Fruit fly (Drosophila melanogaster) whole organism, prepupa: Measurements from ENCODE around the gene CG7920.
A peak's percentile ranks its signal among the peaks of the same experiment; 100 is the strongest.

ENCODE experiments used
- Blimp-1 ChIP-seq: fragments of 200-800 bp; sonication (Bioruptor generic); optimal IDR thresholded peaks from 3 replicates; lab custom pipeline; 2017; ENCODE audit warnings: missing biosample characterization, missing genetic modification characterization, mild to moderate bottlenecking, moderate library complexity, missing genetic modification reagents
- CG10669 ChIP-seq: fragments of 200-800 bp; sonication (Bioruptor generic); optimal IDR thresholded peaks from 3 replicates; lab custom pipeline; 2018; ENCODE audit warnings: missing biosample characterization, mild to moderate bottlenecking, missing genetic modification characterization, moderate library complexity
- CG11294 ChIP-seq: fragments of 200-800 bp; sonication (Bioruptor generic); IDR thresholded peaks from 2 replicates; pipeline ENCODE4 v1.3.6; 2022; ENCODE audit warnings: missing biosample characterization, missing genetic modification characterization
- CG15336 ChIP-seq: fragments of 200-800 bp; sonication (Bioruptor generic); IDR thresholded peaks from 2 replicates; pipeline ENCODE4 v1.3.6; 2022; ENCODE audit warnings: missing biosample characterization, missing genetic modification characterization
- CG1621 ChIP-seq: fragments of 200-800 bp; sonication (Bioruptor generic); optimal IDR thresholded peaks from 3 replicates; lab custom pipeline; 2018; ENCODE audit warnings: missing biosample characterization, mild to moderate bottlenecking, missing genetic modification characterization
- CG16779 ChIP-seq: fragments of 200-800 bp; sonication (Bioruptor generic); optimal IDR thresholded peaks from 3 replicates; lab custom pipeline; 2017; ENCODE audit warnings: missing biosample characterization, mild to moderate bottlenecking, missing genetic modification characterization
- CG31627 ChIP-seq: fragments of 200-800 bp; sonication (Bioruptor generic); optimal IDR thresholded peaks from 3 replicates; lab custom pipeline; 2016; ENCODE audit warnings: missing biosample characterization, missing genetic modification characterization
- CG32006 ChIP-seq: fragments of 200-800 bp; sonication (Bioruptor generic); optimal IDR thresholded peaks from 3 replicates; lab custom pipeline; 2017; ENCODE audit warnings: missing biosample characterization, mild to moderate bottlenecking, missing genetic modification characterization
- CG34406 ChIP-seq: fragments of 200-800 bp; sonication (Bioruptor generic); optimal IDR thresholded peaks from 3 replicates; lab custom pipeline; 2016; ENCODE audit warnings: missing biosample characterization, missing genetic modification characterization
- CG4318 ChIP-seq: fragments of 200-800 bp; sonication (Bioruptor generic); optimal IDR thresholded peaks from 3 replicates; lab custom pipeline; 2017; ENCODE audit warnings: missing biosample characterization, mild to moderate bottlenecking, missing genetic modification characterization
- CG6163 ChIP-seq: fragments of 200-800 bp; sonication (Bioruptor generic); IDR thresholded peaks from 3 replicates; pipeline ENCODE4 v1.3.6; 2022; ENCODE audit warnings: missing biosample characterization, missing genetic modification characterization
- CG6792 ChIP-seq: fragments of 200-800 bp; sonication (Bioruptor generic); optimal IDR thresholded peaks from 3 replicates; lab custom pipeline; 2016; ENCODE audit warnings: missing biosample characterization, missing genetic modification characterization
- CG6808 ChIP-seq: fragments of 200-800 bp; sonication (Bioruptor generic); optimal IDR thresholded peaks from 3 replicates; lab custom pipeline; 2017; ENCODE audit warnings: missing biosample characterization, missing genetic modification characterization, mild to moderate bottlenecking, moderate library complexity, missing genetic modification reagents
- CG6854 ChIP-seq: fragments of 200-800 bp; sonication (Bioruptor generic); optimal IDR thresholded peaks from 2 replicates; lab custom pipeline; 2017; ENCODE audit warnings: missing biosample characterization, mild to moderate bottlenecking, missing genetic modification characterization
- CG7368 ChIP-seq: fragments of 200-800 bp; sonication (Bioruptor generic); optimal IDR thresholded peaks from 3 replicates; lab custom pipeline; 2016; ENCODE audit warnings: missing biosample characterization, missing genetic modification characterization
- CG8319 ChIP-seq: fragments of 200-800 bp; sonication (Bioruptor generic); optimal IDR thresholded peaks from 3 replicates; lab custom pipeline; 2016; ENCODE audit warnings: missing biosample characterization, missing genetic modification characterization
- CG8632 ChIP-seq: fragments of 200-800 bp; sonication (Bioruptor generic); optimal IDR thresholded peaks from 3 replicates; lab custom pipeline; 2016; ENCODE audit warnings: missing biosample characterization, missing genetic modification characterization
- Eip78C ChIP-seq: fragments of 200-800 bp; sonication (Bioruptor generic); peaks from one replicate; lab custom pipeline; 2016; ENCODE audit warnings: missing biosample characterization, missing genetic modification characterization
- Eip93F ChIP-seq: fragments of 200-800 bp; sonication (Bioruptor generic); optimal IDR thresholded peaks from 2 replicates; lab custom pipeline; 2016; ENCODE audit warnings: missing biosample characterization, mild to moderate bottlenecking, missing genetic modification characterization
- Ets21C ChIP-seq: fragments of 200-800 bp; sonication (Bioruptor generic); optimal IDR thresholded peaks from 3 replicates; lab custom pipeline; 2016; ENCODE audit warnings: missing biosample characterization, missing genetic modification characterization
- Ets96B ChIP-seq: fragments of 200-800 bp; optimal IDR thresholded peaks from 2 replicates; lab custom pipeline; 2019; ENCODE audit warnings: missing biosample characterization, mild to moderate bottlenecking, missing genetic modification characterization, moderate library complexity
- Gug ChIP-seq: fragments of 200-800 bp; sonication (Bioruptor generic); IDR thresholded peaks from 2 replicates; pipeline ENCODE4 v1.3.6; 2022; ENCODE audit warnings: missing biosample characterization, missing genetic modification characterization
- Hr38 ChIP-seq: sonication (Bioruptor generic); optimal IDR thresholded peaks from 2 replicates; lab custom pipeline; 2016; ENCODE audit warnings: missing biosample characterization, missing genetic modification characterization
- Hr39 ChIP-seq: fragments of 200-800 bp; sonication (Bioruptor generic); optimal IDR thresholded peaks from 2 replicates; lab custom pipeline; 2016; ENCODE audit warnings: missing biosample characterization, missing genetic modification characterization
- Lpt ChIP-seq: fragments of 200-800 bp; sonication (Bioruptor generic); optimal IDR thresholded peaks from 3 replicates; lab custom pipeline; 2016; ENCODE audit warnings: missing biosample characterization, missing genetic modification characterization
- Met ChIP-seq: fragments of 200-800 bp; sonication (Bioruptor generic); optimal IDR thresholded peaks from 3 replicates; lab custom pipeline; 2016; ENCODE audit warnings: missing biosample characterization, missing genetic modification characterization
- OdsH ChIP-seq: fragments of 200-800 bp; sonication (Bioruptor generic); optimal IDR thresholded peaks from 3 replicates; lab custom pipeline; 2016; ENCODE audit warnings: missing biosample characterization, missing genetic modification characterization
- Smox ChIP-seq: fragments of 200-800 bp; sonication (Bioruptor generic); optimal IDR thresholded peaks from 3 replicates; lab custom pipeline; 2016; ENCODE audit warnings: missing biosample characterization, missing genetic modification characterization
- Sox102F ChIP-seq: fragments of 200-800 bp; sonication (Bioruptor generic); optimal IDR thresholded peaks from 2 replicates; lab custom pipeline; 2016; ENCODE audit warnings: missing biosample characterization, mild to moderate bottlenecking, missing genetic modification characterization
- achi ChIP-seq: fragments of 200-800 bp; sonication (Bioruptor generic); optimal IDR thresholded peaks from 3 replicates; lab custom pipeline; 2016; ENCODE audit warnings: missing biosample characterization, missing genetic modification characterization
- acj6 ChIP-seq: fragments of 200-800 bp; sonication (Bioruptor generic); optimal IDR thresholded peaks from 3 replicates; lab custom pipeline; 2016; ENCODE audit warnings: missing biosample characterization, missing genetic modification characterization
- cyc ChIP-seq: fragments of 200-800 bp; sonication (Bioruptor generic); optimal IDR thresholded peaks from 3 replicates; lab custom pipeline; 2016; ENCODE audit warnings: missing biosample characterization, missing genetic modification characterization
- dac ChIP-seq: fragments of 200-800 bp; sonication (Bioruptor generic); optimal IDR thresholded peaks from 2 replicates; lab custom pipeline; 2017; ENCODE audit warnings: missing biosample characterization, mild to moderate bottlenecking, missing genetic modification characterization
- eg ChIP-seq: fragments of 200-800 bp; sonication (Bioruptor generic); IDR thresholded peaks from 3 replicates; pipeline ENCODE4 v1.3.6; 2022; ENCODE audit warnings: missing biosample characterization, missing genetic modification characterization
- esn ChIP-seq: fragments of 200-800 bp; sonication (Bioruptor generic); optimal IDR thresholded peaks from 2 replicates; lab custom pipeline; 2016; ENCODE audit warnings: missing biosample characterization, mild to moderate bottlenecking, missing genetic modification characterization, moderate library complexity
- fd59A ChIP-seq: fragments of 200-800 bp; sonication (Bioruptor generic); optimal IDR thresholded peaks from 2 replicates; lab custom pipeline; 2017; ENCODE audit warnings: missing biosample characterization, mild to moderate bottlenecking, missing genetic modification characterization, missing genetic modification reagents
- fd85E ChIP-seq: fragments of 200-800 bp; sonication (Bioruptor generic); optimal IDR thresholded peaks from 3 replicates; lab custom pipeline; 2016; ENCODE audit warnings: missing biosample characterization, missing genetic modification characterization
- fkh ChIP-seq: fragments of 200-800 bp; sonication (Bioruptor generic); optimal IDR thresholded peaks from 3 replicates; lab custom pipeline; 2017; ENCODE audit warnings: missing biosample characterization, mild to moderate bottlenecking, missing genetic modification characterization, moderate library complexity
- lz ChIP-seq: fragments of 200-800 bp; sonication (Bioruptor generic); optimal IDR thresholded peaks from 3 replicates; lab custom pipeline; 2016; ENCODE audit warnings: missing biosample characterization, missing genetic modification characterization
- net ChIP-seq: fragments of 200-800 bp; sonication (Bioruptor generic); optimal IDR thresholded peaks from 3 replicates; lab custom pipeline; 2016; ENCODE audit warnings: missing biosample characterization, missing genetic modification characterization
- pdm3 ChIP-seq: fragments of 200-800 bp; sonication (Bioruptor generic); optimal IDR thresholded peaks from 3 replicates; lab custom pipeline; 2016; ENCODE audit warnings: missing biosample characterization, missing genetic modification characterization
- spab ChIP-seq: fragments of 200-800 bp; sonication (Bioruptor generic); optimal IDR thresholded peaks from 2 replicates; lab custom pipeline; 2017; ENCODE audit warnings: missing biosample characterization, mild to moderate bottlenecking, missing genetic modification characterization, missing genetic modification reagents
- topi ChIP-seq: fragments of 200-800 bp; sonication (Bioruptor generic); optimal IDR thresholded peaks from 3 replicates; lab custom pipeline; 2016; ENCODE audit warnings: missing biosample characterization, missing genetic modification characterization
- vri ChIP-seq: fragments of 200-800 bp; sonication (Bioruptor generic); optimal IDR thresholded peaks from 3 replicates; lab custom pipeline; 2016; ENCODE audit warnings: missing biosample characterization, mild to moderate bottlenecking, missing genetic modification characterization

CG7920 gene

dm6 chr3R:30012602-30013489 is 2.2 kb downstream of the CG7920 start (continued):
- TF ChIP-seq fd59A (no peak), CG6808 (GFP tag; lab: Kevin White, UChicago) (no peak), CG6163 (GFP tag; lab: Robert Waterston, UW) (peak; percentile 59), fkh (GFP tag; lab: Kevin White, UChicago) (peak; percentile 70), esn (GFP tag; lab: Kevin White, UChicago) (no peak), fd85E (GFP tag; lab: Kevin White, UChicago) (no peak), CG6792 (no peak), CG4318 (GFP tag; lab: Kevin White, UChicago) (no peak), Eip93F (GFP tag; lab: Kevin White, UChicago) (no peak), cyc (no peak), Lpt (GFP tag; lab: Kevin White, UChicago) (no peak), Eip78C (peak; percentile 69), dac (no peak), CG8632 (GFP tag; lab: Kevin White, UChicago) (no peak)

dm6 chr3R:30009173-30009572 is 5.9 kb downstream of the CG7920 start, which contains the start of gene CG7912:
Gene CG7912 (minus strand): TSS chr3R:30009189.
- TF ChIP-seq CG4318 (GFP tag; lab: Kevin White, UChicago) (no peak), net (GFP tag; lab: Kevin White, UChicago) (no peak), esn (GFP tag; lab: Kevin White, UChicago) (no peak)

DNA sequence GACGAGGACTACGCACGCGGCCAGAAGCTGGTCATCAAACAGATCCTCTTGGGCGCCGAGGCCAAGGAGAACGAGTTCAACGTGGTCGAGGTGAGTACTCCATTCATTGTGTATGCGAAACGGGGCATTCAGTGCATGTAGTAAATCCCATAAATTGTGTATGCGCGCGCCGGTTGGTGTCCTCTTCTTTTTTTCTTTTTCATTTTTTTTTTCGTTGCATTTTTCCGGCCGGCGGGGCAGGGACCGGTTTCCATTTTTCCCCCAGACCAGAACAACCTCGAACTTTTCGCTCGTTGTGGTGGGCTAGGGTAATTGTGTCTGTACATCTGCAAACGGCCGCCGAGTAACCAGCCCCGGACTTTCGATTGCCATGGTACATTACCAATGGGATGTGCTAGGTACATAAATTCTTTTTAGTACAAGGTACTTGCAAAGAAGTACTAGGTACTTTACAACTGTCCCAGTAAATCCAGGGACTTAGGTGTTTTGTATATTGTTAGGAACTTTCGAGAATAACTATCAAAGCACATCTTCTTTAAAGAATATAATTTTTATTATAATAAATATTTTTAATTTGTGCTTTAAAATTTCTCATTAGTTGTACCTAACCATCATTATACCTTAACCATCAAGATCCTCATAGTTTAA is 9.6 kb downstream of the CG7920 start:
- TF ChIP-seq OdsH (GFP tag; lab: Kevin White, UChicago), result no peak
- TF ChIP-seq CG10669 (GFP tag; lab: Kevin White, UChicago), result no peak
- TF ChIP-seq net (GFP tag; lab: Kevin White, UChicago), result no peak
- TF ChIP-seq Smox (GFP tag; lab: Kevin White, UChicago), result no peak
- no peak for TF ChIP-seq CG4318 (GFP tag; lab: Kevin White, UChicago)
- peak; percentile 62 for TF ChIP-seq Eip78C
- no peak for TF ChIP-seq fd85E (GFP tag; lab: Kevin White, UChicago)
- TF ChIP-seq CG32006, result peak; percentile 47
- no peak for TF ChIP-seq CG8319 (GFP tag; lab: Kevin White, UChicago)
- TF ChIP-seq fd59A, result no peak
- TF ChIP-seq Lpt (GFP tag; lab: Kevin White, UChicago), result peak; percentile 63
- TF ChIP-seq CG31627, result no peak
- TF ChIP-seq Gug (GFP tag; lab: Robert Waterston, UW), result no peak
- TF ChIP-seq Hr38 (GFP tag; lab: Kevin White, UChicago), result no peak
- no peak for TF ChIP-seq CG6854 (GFP tag; lab: Kevin White, UChicago)
- TF ChIP-seq CG6163 (GFP tag; lab: Robert Waterston, UW), result peak; percentile 84
- TF ChIP-seq pdm3 (GFP tag; lab: Kevin White, UChicago), result no peak
- no peak for TF ChIP-seq Ets21C (GFP tag; lab: Kevin White, UChicago)
- TF ChIP-seq CG6792, result no peak
- peak; percentile 41; the same call in 1 of the 2 replicates for TF ChIP-seq CG15336 (GFP tag; lab: Robert Waterston, UW)
- TF ChIP-seq Met, result no peak
- no peak for TF ChIP-seq CG7368 (GFP tag; lab: Kevin White, UChicago)
- TF ChIP-seq Sox102F (GFP tag; lab: Kevin White, UChicago), result no peak
- TF ChIP-seq CG16779, result peak; percentile 78
- TF ChIP-seq eg (GFP tag; lab: Robert Waterston, UW), result peak; percentile 87
- peak; percentile 77 for TF ChIP-seq CG6808 (GFP tag; lab: Kevin White, UChicago)
- no peak for TF ChIP-seq vri (GFP tag; lab: Kevin White, UChicago)
- TF ChIP-seq Ets96B (tag; lab: Kevin White, UChicago), result peak; percentile 49
- TF ChIP-seq achi (GFP tag; lab: Kevin White, UChicago), result peak; percentile 12
- no peak for TF ChIP-seq cyc
- peak; percentile 12; the same call in 1 of the 2 replicates for TF ChIP-seq CG11294 (GFP tag; lab: Robert Waterston, UW)
- TF ChIP-seq CG34406 (GFP tag; lab: Kevin White, UChicago), result no peak
- no peak for TF ChIP-seq acj6 (GFP tag; lab: Kevin White, UChicago)
- TF ChIP-seq CG1621 (tag; lab: Kevin White, UChicago), result peak; percentile 66
- no peak for TF ChIP-seq Blimp-1 (GFP tag; lab: Kevin White, UChicago)
- TF ChIP-seq spab (GFP tag; lab: Kevin White, UChicago), result peak; percentile 58
- TF ChIP-seq lz (GFP tag; lab: Kevin White, UChicago), result no peak
- no peak for TF ChIP-seq Hr39
- TF ChIP-seq topi (GFP tag; lab: Kevin White, UChicago), result no peak
